Worm (Caenorhabditis elegans) whole organism, L4 larva: ENCODE results near the gene nfyc-1.
A peak's percentile ranks its signal among the peaks of the same experiment; 100 is the strongest.

Experiments used
- Y5F2A.4 ChIP-seq: fragments of 200-800 bp; sonication (Bioruptor generic); optimal IDR thresholded peaks from 2 replicates; lab custom pipeline; 2018; ENCODE audit warnings: mild to moderate bottlenecking, missing genetic modification characterization, missing compliant biosample characterization
- aly-2 ChIP-seq: sonication (generic microtip); optimal IDR thresholded peaks from 2 replicates; lab custom pipeline; 2018; ENCODE audit warnings: missing biosample characterization, missing genetic modification characterization
- ceh-28 ChIP-seq: fragments of 150-350 bp; optimal IDR thresholded peaks from 2 replicates; lab custom pipeline; 2014; ENCODE audit warnings: missing biosample characterization, missing genetic modification reagents, missing genetic modification characterization
- ceh-44 ChIP-seq: fragments of 200-800 bp; sonication (Bioruptor generic); IDR thresholded peaks from 2 replicates; pipeline ENCODE4 v1.3.6; 2022; ENCODE audit warnings: missing genetic modification reagents, missing genetic modification characterization, missing compliant biosample characterization
- ceh-62 ChIP-seq: sonication (generic microtip); optimal IDR thresholded peaks from 2 replicates; lab custom pipeline; 2017; ENCODE audit warnings: missing biosample characterization, missing genetic modification characterization
- cey-2 ChIP-seq: sonication (generic microtip); optimal IDR thresholded peaks from 3 replicates; lab custom pipeline; 2017; ENCODE audit warnings: missing genetic modification characterization, mild to moderate bottlenecking, missing compliant biosample characterization, antibody characterized with exemption, borderline replicate concordance; ENCODE audit not compliant: insufficient read depth
- daf-12 ChIP-seq: fragments of 150-350 bp; optimal IDR thresholded peaks from 2 replicates; lab custom pipeline; 2014; ENCODE audit warnings: missing biosample characterization, missing genetic modification reagents, missing genetic modification characterization
- daf-16 ChIP-seq, 3 experiments: sonication (generic microtip); optimal IDR thresholded peaks; 2 replicates each; lab custom pipeline; 2016 to 2017; ENCODE audit warnings: missing genetic modification characterization in 3 of 3, missing genetic modification reagents in 3 of 3, mild to moderate bottlenecking in 2 of 3, missing compliant biosample characterization in 2 of 3, missing biosample characterization in 1 of 3, moderate library complexity in 1 of 3
- duxl-1 ChIP-seq: sonication (generic microtip); optimal IDR thresholded peaks from 2 replicates; lab custom pipeline; 2016; ENCODE audit warnings: mild to moderate bottlenecking, missing genetic modification characterization, moderate library complexity, missing compliant biosample characterization; ENCODE audit not compliant: poor library complexity
- fos-1 ChIP-seq: fragments of 150-350 bp; optimal IDR thresholded peaks from 2 replicates; lab custom pipeline; 2014; ENCODE audit warnings: missing biosample characterization, missing genetic modification characterization
- gei-8 ChIP-seq: fragments of 200-800 bp; sonication (Bioruptor generic); optimal IDR thresholded peaks from 2 replicates; lab custom pipeline; 2018; ENCODE audit warnings: mild to moderate bottlenecking, missing genetic modification characterization, missing compliant biosample characterization
- jun-1 ChIP-seq: fragments of 150-350 bp; optimal IDR thresholded peaks from 2 replicates; lab custom pipeline; 2014; ENCODE audit warnings: missing biosample characterization, missing genetic modification reagents, missing genetic modification characterization
- lir-3 ChIP-seq: sonication (generic microtip); optimal IDR thresholded peaks from 2 replicates; lab custom pipeline; 2016; ENCODE audit warnings: mild to moderate bottlenecking, missing genetic modification characterization, missing compliant biosample characterization
- lsy-2 ChIP-seq, 2 experiments: fragments of 150-350 bp in 1 of 2; sonication (generic microtip) in 1 of 2; optimal IDR thresholded peaks; 2 replicates each; lab custom pipeline; 2014 to 2017; ENCODE audit warnings: missing biosample characterization in 2 of 2, missing genetic modification characterization in 2 of 2
- madf-5 ChIP-seq, 2 experiments: fragments of 200-800 bp; sonication (Bioruptor generic); IDR thresholded peaks; 2 replicates each; pipeline ENCODE4 v1.3.6; 2022; ENCODE audit warnings: missing compliant biosample characterization in 2 of 2, missing genetic modification characterization in 2 of 2
- mdl-1 ChIP-seq, 2 experiments: fragments of 150-350 bp in 1 of 2; sonication (generic microtip) in 1 of 2; optimal IDR thresholded peaks; 2 replicates each; lab custom pipeline; 2014 to 2017; ENCODE audit warnings: missing biosample characterization in 2 of 2, missing genetic modification characterization in 2 of 2
- mxl-2 ChIP-seq: fragments of 200-800 bp; sonication (Bioruptor generic); conservative IDR thresholded peaks from 2 replicates; pipeline ENCODE4 v1.3.6; 2022; ENCODE audit warnings: missing genetic modification reagents, missing genetic modification characterization, missing compliant biosample characterization
- nhr-25 ChIP-seq: sonication (generic microtip); optimal IDR thresholded peaks from 2 replicates; lab custom pipeline; 2017; ENCODE audit warnings: missing genetic modification characterization, mild to moderate bottlenecking, missing compliant biosample characterization, antibody characterized with exemption, moderate library complexity, borderline replicate concordance; ENCODE audit not compliant: insufficient read depth
- nhr-28 ChIP-seq: fragments of 150-350 bp; optimal IDR thresholded peaks from 2 replicates; lab custom pipeline; 2014; ENCODE audit warnings: missing biosample characterization, missing genetic modification characterization
- nhr-48 ChIP-seq: sonication (generic microtip); optimal IDR thresholded peaks from 2 replicates; lab custom pipeline; 2016; ENCODE audit warnings: mild to moderate bottlenecking, missing genetic modification characterization, missing compliant biosample characterization
- php-3 ChIP-seq: fragments of 200-800 bp; sonication (Bioruptor generic); IDR thresholded peaks from 2 replicates; pipeline ENCODE4 v1.3.6; 2022; ENCODE audit warnings: missing genetic modification reagents, missing genetic modification characterization, missing compliant biosample characterization
- rbr-2 ChIP-seq: sonication (generic microtip); optimal IDR thresholded peaks from 2 replicates; lab custom pipeline; 2016; ENCODE audit warnings: missing genotype, missing genetic modification characterization, missing compliant biosample characterization
- unc-62 ChIP-seq, 3 experiments: fragments of 150-350 bp in 1 of 3; sonication (generic microtip); optimal IDR thresholded peaks in 2 of 3; peaks in 1 of 3; 1 replicate in 1 of 3; 2 replicates in 2 of 3; lab custom pipeline; 2014 to 2017; ENCODE audit warnings: missing biosample characterization in 3 of 3, missing genetic modification characterization in 3 of 3, missing genetic modification reagents in 3 of 3, missing genotype in 1 of 3
- zip-2 ChIP-seq: fragments of 150-350 bp; optimal IDR thresholded peaks from 2 replicates; lab custom pipeline; 2014; ENCODE audit warnings: missing biosample characterization, missing genetic modification characterization

The nfyc-1 gene

DNA sequence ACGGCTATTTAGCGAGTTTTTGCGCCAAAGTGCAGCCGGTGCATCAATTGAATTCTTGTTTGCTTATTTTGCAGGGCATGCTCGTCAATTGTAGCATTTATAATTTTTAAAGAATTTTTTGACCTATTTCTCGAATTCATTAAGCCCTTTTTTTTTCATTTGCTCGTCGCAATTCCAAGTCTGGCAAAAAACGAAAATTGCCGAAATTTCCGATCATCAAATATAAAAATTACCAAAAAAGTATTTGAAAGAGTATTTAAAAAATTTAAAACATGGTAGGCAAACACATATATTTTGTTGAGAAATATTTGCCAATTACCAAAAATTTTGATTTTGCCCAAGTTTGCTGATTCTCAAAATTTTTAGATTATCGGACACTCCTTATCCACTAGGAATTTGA is 40.4 kb downstream of the nfyc-1 start, which contains the start of gene C50D2.6:
C50D2.6 (plus strand) TSS at position 301 of the 400 bp plus-strand sequence.
- TF ChIP-seq unc-62 (GFP tag; optimal IDR thresholded peaks at IDR 0.05 in 1 of 2; lab: Kevin White, UChicago) (peak in 1 of 2 experiments; percentile 13), unc-62 (tag; optimal IDR thresholded peaks at IDR 0.05; lab: Kevin White, UChicago) (no peak), zip-2 (tag; lab: Kevin White, UChicago) (no peak)
- TF ChIP-seq, all 104 proteins: peak for 1

DNA sequence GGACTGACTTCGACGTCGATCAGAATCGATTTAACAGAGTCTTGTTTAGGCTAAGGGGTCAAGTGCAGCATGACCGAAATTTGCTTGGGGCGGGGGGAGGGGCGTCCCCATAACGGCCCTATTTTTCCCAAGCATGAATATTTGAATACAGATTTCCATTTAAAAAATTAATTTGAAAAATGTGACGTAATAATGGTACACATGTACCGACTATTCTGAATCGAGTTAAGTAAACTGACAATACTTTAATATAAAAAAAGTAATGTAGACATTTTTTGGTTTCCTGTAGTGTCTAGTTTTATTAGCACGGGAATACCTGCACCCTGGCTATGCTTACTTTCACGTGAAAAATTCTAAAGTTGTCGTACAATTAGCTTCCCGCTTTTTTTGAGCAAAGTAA is 43.1 kb downstream of the nfyc-1 start:
- no peak for TF ChIP-seq cey-2 (tag; lab: Kevin White, UChicago)
- TF ChIP-seq nhr-48 (tag; lab: Kevin White, UChicago) = no peak
- TF ChIP-seq lir-3 (tag; lab: Kevin White, UChicago) = no peak
- no peak for TF ChIP-seq php-3

DNA sequence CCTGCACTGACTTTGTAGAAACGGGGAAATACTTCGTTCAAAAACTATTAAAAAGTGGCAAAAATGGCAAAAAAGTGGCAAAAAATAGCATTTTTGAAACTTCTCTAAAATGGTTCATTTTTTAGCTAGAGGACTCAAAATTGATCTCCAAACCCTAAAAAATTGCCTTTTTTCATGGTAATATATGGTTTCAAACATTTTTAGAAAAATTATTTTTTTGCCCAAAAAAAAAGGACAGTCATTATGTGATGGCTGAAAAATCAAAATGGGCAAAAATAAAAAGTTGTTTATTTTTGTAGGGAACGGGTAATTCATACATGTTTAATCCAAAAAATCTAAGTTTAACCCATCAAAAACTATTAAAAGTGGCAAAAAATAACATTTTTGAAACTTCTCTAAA is 44.2 kb downstream of the nfyc-1 start:
- TF ChIP-seq ceh-62 (no peak), jun-1 (no peak), daf-12 (no peak), ceh-44 (GFP tag; lab: Robert Waterston, UW) (no peak), lir-3 (tag; lab: Kevin White, UChicago) (no peak), duxl-1 (tag; lab: Kevin White, UChicago) (no peak), Y5F2A.4 (GFP tag; lab: Kevin White, UChicago) (no peak), mdl-1 (tag; optimal IDR thresholded peaks at IDR 0.05; lab: Kevin White, UChicago) (no peak), aly-2 (tag; lab: Kevin White, UChicago) (no peak), daf-16 (GFP tag; optimal IDR thresholded peaks at IDR 0.05; lab: Kevin White, UChicago) (no peak), daf-16 (tag; optimal IDR thresholded peaks at IDR 0.05; lab: Kevin White, UChicago) (no peak), unc-62 (GFP tag; optimal IDR thresholded peaks at IDR 0.05 in 1 of 2; lab: Kevin White, UChicago) (no peak), unc-62 (tag; optimal IDR thresholded peaks at IDR 0.05; lab: Kevin White, UChicago) (no peak), lsy-2 (tag; optimal IDR thresholded peaks at IDR 0.05; lab: Kevin White, UChicago) (no peak), nhr-25 (tag; lab: Kevin White, UChicago) (no peak), gei-8 (GFP tag; lab: Kevin White, UChicago) (no peak), rbr-2 (tag; lab: Kevin White, UChicago) (no peak), nhr-28 (no peak), ceh-28 (tag; lab: Kevin White, UChicago) (no peak), madf-5 (GFP tag; IDR thresholded peaks at IDR 0.05; lab: Robert Waterston, UW) (no peak), mxl-2 (GFP tag; lab: Robert Waterston, UW) (no peak)

DNA sequence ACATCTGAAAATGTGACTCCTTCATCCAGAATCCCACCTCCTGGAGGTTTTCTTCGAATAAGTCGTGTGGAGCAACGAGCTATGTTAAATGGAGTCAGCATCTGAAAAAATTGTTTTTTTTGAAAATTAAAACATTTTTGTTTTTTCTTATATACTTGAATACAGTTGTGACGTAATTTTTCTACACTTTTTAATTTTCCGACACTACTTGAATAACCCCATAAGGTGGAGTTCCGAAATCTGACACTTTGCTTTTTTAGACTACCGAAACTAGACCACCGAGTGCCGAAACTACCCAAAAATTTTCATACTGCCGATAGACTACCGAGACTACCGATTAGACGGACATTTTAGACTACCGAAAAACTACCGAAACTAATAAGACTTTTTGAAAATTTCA is 47.7 kb downstream of the nfyc-1 start, which contains the start of gene mcat-1:
mcat-1 (minus strand) TSS at position 101 of the 400 bp plus-strand sequence.
- TF ChIP-seq fos-1 (tag; lab: Kevin White, UChicago) = no peak
- TF ChIP-seq unc-62 (GFP tag; optimal IDR thresholded peaks at IDR 0.05 in 1 of 2; lab: Kevin White, UChicago) = peak in 1 of 2 experiments; percentile 49
- no peak for TF ChIP-seq unc-62 (tag; optimal IDR thresholded peaks at IDR 0.05; lab: Kevin White, UChicago)
- no peak for TF ChIP-seq nhr-28
